Fruit fly (Drosophila melanogaster): ENCODE results near the gene Cds.
A peak's percentile ranks its signal among the peaks of the same experiment; 100 is the strongest.

Gene Cds

dm6 chr3L:8153206-8153996 is 25.8 kb downstream of the Cds start (continued):
- TF ChIP-seq CG2712 (tag; optimal IDR thresholded peaks at IDR 0.05) (peak; percentile 33), crp (GFP tag; optimal IDR thresholded peaks at IDR 0.05) (peak in 1 of 2 experiments; percentile 3), CG12071 (GFP tag; optimal IDR thresholded peaks at IDR 0.05) (peak; percentile 42), CG4854 (GFP tag; optimal IDR thresholded peaks at IDR 0.05) (peak; percentile 3), fd64A (GFP tag; optimal IDR thresholded peaks at IDR 0.05) (no peak), CG4360 (GFP tag; IDR thresholded peaks at IDR 0.05) (peak; percentile 27; the same call in 1 of the 2 replicates), esg (GFP tag; conservative IDR thresholded peaks at IDR 0.05) (peak; percentile 54; the same call in 1 of the 2 replicates), HLH3B (GFP tag; IDR thresholded peaks at IDR 0.05) (peak; percentile 71), CG18764 (GFP tag; optimal IDR thresholded peaks at IDR 0.05) (peak; percentile 35), Myb (GFP tag; optimal IDR thresholded peaks at IDR 0.05) (no peak), CG15073 (GFP tag; optimal IDR thresholded peaks at IDR 0.05) (no peak), CG15011 (GFP tag; optimal IDR thresholded peaks at IDR 0.05) (peak; percentile 4), B-H1 (GFP tag; IDR thresholded peaks at IDR 0.05) (peak; percentile 26; the same call in 2 of the 3 replicates), CG6254 (GFP tag; optimal IDR thresholded peaks at IDR 0.05) (peak; percentile 16), az2 (GFP tag; optimal IDR thresholded peaks at IDR 0.05) (peak; percentile 51), btn (GFP tag; optimal IDR thresholded peaks at IDR 0.05) (peak; percentile 36), CG11560 (tag; IDR thresholded peaks at IDR 0.05) (no peak), CG10209 (GFP tag; optimal IDR thresholded peaks at IDR 0.05) (peak; percentile 58), CG10543 (GFP tag; optimal IDR thresholded peaks at IDR 0.05) (no peak), Blimp-1 (GFP tag; optimal IDR thresholded peaks at IDR 0.05) (peak; percentile 65), HmgD (GFP tag; optimal IDR thresholded peaks at IDR 0.05) (no peak), CG9437 (GFP tag; optimal IDR thresholded peaks at IDR 0.05) (peak; percentile 43), pnt (GFP tag; optimal IDR thresholded peaks at IDR 0.05) (peak; percentile 36), pho (GFP tag; optimal IDR thresholded peaks at IDR 0.05) (no peak), CG15514 (GFP tag; optimal IDR thresholded peaks at IDR 0.05) (peak; percentile 29), fd96Cb (tag; optimal IDR thresholded peaks at IDR 0.05) (peak; percentile 63), dan (GFP tag; IDR thresholded peaks at IDR 0.05) (no peak), CG4617 (GFP tag; optimal IDR thresholded peaks at IDR 0.05; ENCODE audit: borderline replicate concordance) (peak; percentile 12), pita (GFP tag; optimal IDR thresholded peaks at IDR 0.05) (no peak), Dip3 (GFP tag; optimal IDR thresholded peaks at IDR 0.05) (no peak), onecut (GFP tag; IDR thresholded peaks at IDR 0.05) (peak; percentile 44; the same call in 1 of the 2 replicates), nmo (GFP tag; optimal IDR thresholded peaks at IDR 0.05) (peak; percentile 36), pfk (GFP tag; optimal IDR thresholded peaks at IDR 0.05) (no peak), chif (GFP tag; optimal IDR thresholded peaks at IDR 0.05) (peak in 1 of 2 experiments; percentile 50), Max (GFP tag; optimal IDR thresholded peaks at IDR 0.05) (peak; percentile 29), CG5245 (GFP tag; optimal IDR thresholded peaks at IDR 0.05) (peak; percentile 46), CG12744 (GFP tag; optimal IDR thresholded peaks at IDR 0.05) (no peak), bsh (GFP tag; optimal IDR thresholded peaks at IDR 0.05) (peak; percentile 65 to 69), Oli (tag; optimal IDR thresholded peaks at IDR 0.05) (peak; percentile 76), Aef1 (GFP tag; IDR thresholded peaks at IDR 0.05) (peak; percentile 46; the same call in 1 of the 3 replicates), NFAT (GFP tag; IDR thresholded peaks at IDR 0.05) (no peak), CG3847 (GFP tag; IDR thresholded peaks at IDR 0.05) (0 out of 2 replicates have a peak, but pooled peaks have one; percentile 32), salm (tag; optimal IDR thresholded peaks at IDR 0.05) (peak; percentile 1), dati (GFP tag; IDR thresholded peaks at IDR 0.05) (no peak), Trl (optimal IDR thresholded peaks at IDR 0.05) (no peak), Trl (GFP tag; optimal IDR thresholded peaks at IDR 0.05) (no peak), CG6689 (GFP tag; IDR thresholded peaks at IDR 0.05) (peak; percentile 51), CG33213 (GFP tag; optimal IDR thresholded peaks at IDR 0.05) (peak; percentile 41), ttk (GFP tag; IDR thresholded peaks at IDR 0.05) (peak; percentile 66; the same call in 1 of the 2 replicates)
